Worm (Caenorhabditis elegans): Measurements from ENCODE around the gene F57B9.3.

The F57B9.3 gene

DNA sequence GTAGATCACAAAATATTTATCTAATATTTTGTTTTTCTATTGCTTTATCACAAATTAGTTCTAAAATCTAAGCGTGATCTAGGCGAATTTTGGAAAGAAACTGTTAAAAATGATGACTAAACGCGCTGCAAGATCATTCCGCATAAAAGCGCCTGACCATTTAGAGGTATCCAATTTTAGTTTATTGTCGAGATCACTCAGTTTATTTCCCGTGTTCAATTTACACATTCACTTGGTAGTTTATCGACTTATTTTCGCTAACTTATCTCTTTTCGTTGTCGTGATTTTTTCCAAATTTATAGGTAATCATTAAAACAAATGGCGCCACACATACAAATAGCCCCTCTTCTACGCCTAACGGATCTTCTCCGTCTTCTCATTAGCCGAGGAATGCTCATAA is 33.2 kb upstream of the F57B9.3 start, which contains the start of gene T07E3.2:
Gene T07E3.2 (plus strand): TSS at position 301 of the 400 bp plus-strand sequence.
- TF ChIP-seq T22C8.4 (GFP tag; IDR thresholded peaks at IDR 0.05) = no peak
- TF ChIP-seq flt-1 (GFP tag; IDR thresholded peaks at IDR 0.05) = no peak
- TF ChIP-seq tab-1 (GFP tag; IDR thresholded peaks at IDR 0.05) = no peak

DNA sequence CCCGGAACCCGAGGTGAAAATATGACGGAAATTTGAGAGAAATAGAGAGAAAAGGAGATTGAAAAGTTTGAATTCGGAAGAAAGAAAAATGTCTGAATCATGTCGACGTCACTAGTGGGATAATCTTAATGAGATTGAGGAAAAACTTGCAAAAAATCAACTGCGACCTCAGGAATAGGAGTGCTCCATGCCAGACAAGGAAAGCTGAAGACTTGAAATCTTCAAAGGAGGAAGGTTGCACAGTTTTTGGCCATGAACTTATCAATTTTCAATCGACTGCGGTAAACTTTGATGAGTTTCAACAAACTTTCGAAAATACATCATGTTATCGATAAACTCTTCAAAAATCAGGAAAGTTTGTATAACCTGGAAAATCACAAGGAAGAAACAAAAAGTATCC is 27.2 kb upstream of the F57B9.3 start, which contains the start of gene pdf-1:
Gene pdf-1 (minus strand): TSS at position 101 of the 400 bp plus-strand sequence.
- TF ChIP-seq klf-2 (GFP tag; conservative IDR thresholded peaks at IDR 0.05) = no peak
- no peak for TF ChIP-seq cog-1 (tag; optimal IDR thresholded peaks at IDR 0.05)
- no peak for TF ChIP-seq T22C8.4 (GFP tag; IDR thresholded peaks at IDR 0.05)
- no peak for TF ChIP-seq ztf-29 (GFP tag; IDR thresholded peaks at IDR 0.05)
- TF ChIP-seq tab-1 (GFP tag; IDR thresholded peaks at IDR 0.05) = no peak
- TF ChIP-seq ref-1 (GFP tag; conservative IDR thresholded peaks at IDR 0.05) = no peak
- no peak for TF ChIP-seq flt-1 (GFP tag; IDR thresholded peaks at IDR 0.05)
- TF ChIP-seq ztf-23 (GFP tag; IDR thresholded peaks at IDR 0.05) = no peak
- TF ChIP-seq med-1 (GFP tag; optimal IDR thresholded peaks at IDR 0.05; ENCODE audit: insufficient read depth) = no peak

DNA sequence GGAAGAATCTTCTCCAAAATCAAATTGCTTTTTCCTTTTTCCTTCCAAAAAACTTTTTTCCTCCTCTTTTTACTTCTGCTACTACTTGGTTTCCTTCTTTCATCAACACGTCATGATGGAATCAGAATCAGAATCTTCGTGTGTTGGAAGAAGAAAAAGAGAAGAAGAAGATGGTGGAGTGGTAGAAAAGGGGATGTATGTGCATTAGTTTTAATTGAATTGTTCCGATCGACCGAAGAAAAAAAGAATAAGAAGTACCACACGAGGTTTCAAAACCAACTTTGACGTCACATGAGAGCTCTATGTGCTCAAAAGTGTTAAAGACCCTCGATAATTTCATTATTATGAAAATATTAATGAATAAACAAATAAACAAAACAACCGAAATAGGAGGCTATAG is 24.8 kb upstream of the F57B9.3 start:
- no peak for TF ChIP-seq ztf-29 (GFP tag; IDR thresholded peaks at IDR 0.05)
- no peak for TF ChIP-seq flt-1 (GFP tag; IDR thresholded peaks at IDR 0.05)
- TF ChIP-seq cog-1 (tag; optimal IDR thresholded peaks at IDR 0.05) = no peak
- TF ChIP-seq ztf-23 (GFP tag; IDR thresholded peaks at IDR 0.05) = no peak
- TF ChIP-seq T22C8.4 (GFP tag; IDR thresholded peaks at IDR 0.05) = no peak
- no peak for TF ChIP-seq klf-2 (GFP tag; conservative IDR thresholded peaks at IDR 0.05)
- no peak for TF ChIP-seq med-1 (GFP tag; optimal IDR thresholded peaks at IDR 0.05; ENCODE audit: insufficient read depth)
- no peak for TF ChIP-seq ref-1 (GFP tag; conservative IDR thresholded peaks at IDR 0.05)
- TF ChIP-seq tab-1 (GFP tag; IDR thresholded peaks at IDR 0.05) = no peak

- TF ChIP-seq ztf-29 (GFP tag; IDR thresholded peaks at IDR 0.05) (no peak), ref-1 (GFP tag; conservative IDR thresholded peaks at IDR 0.05) (no peak), T22C8.4 (GFP tag; IDR thresholded peaks at IDR 0.05) (peak; percentile 25; the same call in 1 of the 2 replicates)
Measured at ce11 chrIII:6928725-6929124, 10.9 kb upstream of the F57B9.3 start, which contains the start of gene flap-1. Gene flap-1, minus strand, starts transcription at chrIII:6928825.

DNA sequence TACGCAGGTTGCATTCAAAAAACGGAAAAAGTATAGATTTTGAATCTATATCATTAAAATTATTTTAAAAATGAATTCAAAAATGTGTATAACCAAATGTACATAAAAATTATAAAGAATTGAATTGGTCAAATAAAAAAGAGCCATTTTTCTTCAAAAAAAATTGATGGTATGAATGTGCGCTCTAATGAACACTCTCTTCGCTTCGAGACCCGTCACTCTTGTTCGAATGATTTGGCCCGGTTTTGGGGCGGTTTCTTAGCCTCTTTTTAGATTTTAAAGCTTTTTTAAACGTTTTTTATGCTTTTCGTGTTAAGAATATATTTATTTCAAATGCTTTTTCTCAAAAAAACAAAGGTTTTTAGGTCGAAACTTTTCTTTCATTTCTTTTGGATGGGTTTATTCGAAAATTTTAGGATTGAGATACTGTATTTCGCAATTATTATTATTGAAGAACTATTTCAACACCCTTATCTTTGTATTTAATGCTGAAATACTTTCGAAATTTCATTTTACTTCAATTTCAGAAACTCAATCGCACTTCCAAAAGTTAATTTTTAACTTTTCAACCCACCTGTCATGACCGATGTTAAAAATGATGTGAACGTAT is 10.0 kb upstream of the F57B9.3 start, which contains the start of gene inf-1:
Gene inf-1 (plus strand): TSS at position 577 of the 610 bp plus-strand sequence.
- no peak for TF ChIP-seq ztf-29 (GFP tag; IDR thresholded peaks at IDR 0.05)
- TF ChIP-seq klf-2 (GFP tag; conservative IDR thresholded peaks at IDR 0.05) = no peak
- TF ChIP-seq tab-1 (GFP tag; IDR thresholded peaks at IDR 0.05) = no peak
- no peak for TF ChIP-seq med-1 (GFP tag; optimal IDR thresholded peaks at IDR 0.05; ENCODE audit: insufficient read depth)
- TF ChIP-seq ref-1 (GFP tag; conservative IDR thresholded peaks at IDR 0.05) = no peak
- TF ChIP-seq ztf-23 (GFP tag; IDR thresholded peaks at IDR 0.05) = no peak
- TF ChIP-seq flt-1 (GFP tag; IDR thresholded peaks at IDR 0.05) = no peak
- no peak for TF ChIP-seq cog-1 (tag; optimal IDR thresholded peaks at IDR 0.05)
- TF ChIP-seq T22C8.4 (GFP tag; IDR thresholded peaks at IDR 0.05) = no peak

- TF ChIP-seq T22C8.4 (GFP tag; IDR thresholded peaks at IDR 0.05) (no peak), ref-1 (GFP tag; conservative IDR thresholded peaks at IDR 0.05) (no peak)
Measured at ce11 chrIII:6931896-6932295, 7.7 kb upstream of the F57B9.3 start, which contains the start of gene byn-1. Gene byn-1, plus strand, starts transcription at chrIII:6932001.

ce11 chrIII:6935269-6936017 is 4.2 kb upstream of the F57B9.3 start, which contains the start of the genes F57B9.8 and coq-2:
Gene F57B9.8, minus strand, starts transcription at chrIII:6935319.
Gene coq-2, plus strand, starts transcription at chrIII:6935967.
- no peak for TF ChIP-seq flt-1 (GFP tag; IDR thresholded peaks at IDR 0.05)
- no peak for TF ChIP-seq T22C8.4 (GFP tag; IDR thresholded peaks at IDR 0.05)
- TF ChIP-seq ref-1 (GFP tag; conservative IDR thresholded peaks at IDR 0.05) = no peak
- no peak for TF ChIP-seq cog-1 (tag; optimal IDR thresholded peaks at IDR 0.05)
- TF ChIP-seq klf-2 (GFP tag; conservative IDR thresholded peaks at IDR 0.05) = no peak
- no peak for TF ChIP-seq tab-1 (GFP tag; IDR thresholded peaks at IDR 0.05)
- no peak for TF ChIP-seq ztf-29 (GFP tag; IDR thresholded peaks at IDR 0.05)
- TF ChIP-seq med-1 (GFP tag; optimal IDR thresholded peaks at IDR 0.05; ENCODE audit: insufficient read depth) = no peak
- TF ChIP-seq ztf-23 (GFP tag; IDR thresholded peaks at IDR 0.05) = no peak

DNA sequence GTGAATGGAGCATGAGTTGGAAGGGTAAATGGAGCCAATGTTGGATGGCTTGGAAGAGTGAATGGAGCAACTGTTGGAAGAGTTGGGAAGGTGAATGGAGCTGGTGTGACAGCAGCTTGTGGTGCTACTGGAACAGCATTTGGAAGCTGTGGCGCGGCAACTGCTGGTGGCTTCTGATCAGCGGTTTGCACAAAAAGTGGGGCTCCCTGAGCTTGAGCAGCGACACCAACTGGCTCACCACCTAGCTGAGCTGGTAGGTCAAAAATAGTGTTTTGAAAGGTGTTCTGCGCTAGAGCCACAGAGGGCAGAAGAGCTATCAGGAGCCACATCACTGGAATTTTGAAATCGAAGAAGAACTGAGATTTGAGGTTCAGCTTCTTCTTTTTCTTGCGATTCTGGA is 5.7 kb downstream of the F57B9.3 start:
- no peak for TF ChIP-seq ref-1 (GFP tag; conservative IDR thresholded peaks at IDR 0.05)
- 0 out of 2 replicates have a peak, but pooled peaks have one; percentile 46 for TF ChIP-seq tab-1 (GFP tag; IDR thresholded peaks at IDR 0.05)

- TF ChIP-seq ref-1 (GFP tag; conservative IDR thresholded peaks at IDR 0.05) = no peak
- no peak for TF ChIP-seq tab-1 (GFP tag; IDR thresholded peaks at IDR 0.05)
- no peak for TF ChIP-seq flt-1 (GFP tag; IDR thresholded peaks at IDR 0.05)
- TF ChIP-seq cog-1 (tag; optimal IDR thresholded peaks at IDR 0.05) = no peak
- TF ChIP-seq T22C8.4 (GFP tag; IDR thresholded peaks at IDR 0.05) = no peak
Measured at ce11 chrIII:6945747-6946146, 6.1 kb downstream of the F57B9.3 start, which contains the start of gene abu-13. Gene abu-13, minus strand, starts transcription at chrIII:6945898.

ce11 chrIII:6946382-6946781 is 6.8 kb downstream of the F57B9.3 start, which contains the start of gene let-711:
Gene let-711, plus strand, starts transcription at chrIII:6946718.
- TF ChIP-seq ztf-23 (GFP tag; IDR thresholded peaks at IDR 0.05) (no peak), flt-1 (GFP tag; IDR thresholded peaks at IDR 0.05) (no peak), ztf-29 (GFP tag; IDR thresholded peaks at IDR 0.05) (no peak), cog-1 (tag; optimal IDR thresholded peaks at IDR 0.05) (no peak), med-1 (GFP tag; optimal IDR thresholded peaks at IDR 0.05; ENCODE audit: insufficient read depth) (no peak), klf-2 (GFP tag; conservative IDR thresholded peaks at IDR 0.05) (no peak), tab-1 (GFP tag; IDR thresholded peaks at IDR 0.05) (no peak), T22C8.4 (GFP tag; IDR thresholded peaks at IDR 0.05) (no peak), ref-1 (GFP tag; conservative IDR thresholded peaks at IDR 0.05) (no peak)
